In the genomic region with DNA sequence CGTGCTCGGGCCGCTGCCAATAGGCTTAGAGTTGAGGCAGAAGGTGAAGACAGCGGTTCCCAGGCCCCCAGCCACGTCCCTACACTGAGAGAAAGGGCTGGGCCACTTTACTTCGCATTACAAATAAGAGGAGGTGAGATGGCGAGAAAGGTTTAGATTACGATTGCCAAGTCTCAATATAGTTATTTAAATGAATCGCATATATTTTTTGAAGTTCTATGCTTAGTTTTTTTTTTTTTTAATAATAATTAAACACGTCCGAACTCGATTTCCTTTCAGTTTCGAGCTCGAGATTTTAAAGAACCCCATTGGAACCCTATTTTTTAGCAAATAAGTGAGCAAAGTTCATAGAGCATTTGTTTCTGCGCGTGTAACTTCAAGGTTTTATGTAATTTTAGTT, we compare ENCODE assay signal across 1 fruit fly cellular context.
TF ChIP-seq lines count a peak whose summit lies in the region.

No protein-coding gene starts in this region.

TF ChIP-seq in whole organism, embryonic, 481 proteins besides CTCF, POLR2A, EP300 and RAD21 (continued from another document and continues in another):
- TF ChIP-seq CG13287 (GFP tag; IDR thresholded peaks at IDR 0.05; lab: Robert Waterston, UW; ENCODE audit: partially characterized antibody), result no peak
- no peak for TF ChIP-seq h (optimal IDR thresholded peaks at IDR 0.05; lab: Kevin White, UChicago)
- no peak for TF ChIP-seq aop (GFP tag; IDR thresholded peaks at IDR 0.05; lab: Robert Waterston, UW)
- no peak for TF ChIP-seq YL-1 (GFP tag; optimal IDR thresholded peaks at IDR 0.05; lab: Kevin White, UChicago)
- peak; percentile 5 for TF ChIP-seq sug (tag; optimal IDR thresholded peaks at IDR 0.05; lab: Kevin White, UChicago)
- TF ChIP-seq CG7271 (tag; optimal IDR thresholded peaks at IDR 0.05; lab: Kevin White, UChicago), result no peak
- TF ChIP-seq Lpt (GFP tag; optimal IDR thresholded peaks at IDR 0.05; lab: Kevin White, UChicago), result no peak
- no peak for TF ChIP-seq CG11398 (GFP tag; optimal IDR thresholded peaks at IDR 0.05; lab: Kevin White, UChicago)
- TF ChIP-seq z (GFP tag; IDR thresholded peaks at IDR 0.05; lab: Robert Waterston, UW), result no peak
- no peak for TF ChIP-seq prd (optimal IDR thresholded peaks at IDR 0.05; lab: Kevin White, UChicago)
- TF ChIP-seq prd (GFP tag; IDR thresholded peaks at IDR 0.05; lab: Robert Waterston, UW), result peak; percentile 54; the same call in 1 of the 3 replicates
- peak; percentile 57 for TF ChIP-seq Sox100B (GFP tag; optimal IDR thresholded peaks at IDR 0.05; lab: Kevin White, UChicago)
- TF ChIP-seq gem (tag; optimal IDR thresholded peaks at IDR 0.05; lab: Kevin White, UChicago), result peak; percentile 68
- no peak for TF ChIP-seq CG11696 (GFP tag; IDR thresholded peaks at IDR 0.05; lab: Robert Waterston, UW)
- TF ChIP-seq Bdp1 (GFP tag; optimal IDR thresholded peaks at IDR 0.05; lab: Kevin White, UChicago), result peak; percentile 9
- TF ChIP-seq odd (GFP tag; optimal IDR thresholded peaks at IDR 0.05; lab: Kevin White, UChicago), result peak; percentile 23
- no peak for TF ChIP-seq CG15696 (tag; optimal IDR thresholded peaks at IDR 0.05; lab: Kevin White, UChicago)
- TF ChIP-seq gro (GFP tag; optimal IDR thresholded peaks at IDR 0.05; lab: Kevin White, UChicago), result no peak
- peak; percentile 56 for TF ChIP-seq Oli (tag; optimal IDR thresholded peaks at IDR 0.05; lab: Kevin White, UChicago)
- no peak for TF ChIP-seq CG9215 (GFP tag; IDR thresholded peaks at IDR 0.05; lab: Robert Waterston, UW)
- peak; percentile 41 for TF ChIP-seq PHDP (tag; optimal IDR thresholded peaks at IDR 0.05; lab: Kevin White, UChicago)
- no peak for TF ChIP-seq fu2 (GFP tag; optimal IDR thresholded peaks at IDR 0.05; lab: Kevin White, UChicago)
- TF ChIP-seq CG7987 (GFP tag; optimal IDR thresholded peaks at IDR 0.05; lab: Kevin White, UChicago), result no peak
- peak; percentile 46 for TF ChIP-seq E2f1 (GFP tag; IDR thresholded peaks at IDR 0.05; lab: Robert Waterston, UW)
- peak; percentile 55 for TF ChIP-seq sisA (GFP tag; IDR thresholded peaks at IDR 0.05; lab: Robert Waterston, UW)
- TF ChIP-seq CG17328 (GFP tag; IDR thresholded peaks at IDR 0.05; lab: Robert Waterston, UW), result peak; percentile 36; the same call in 1 of the 2 replicates
- no peak for TF ChIP-seq Ets97D (GFP tag; optimal IDR thresholded peaks at IDR 0.05; lab: Kevin White, UChicago)
- TF ChIP-seq shn (GFP tag; optimal IDR thresholded peaks at IDR 0.05; lab: Kevin White, UChicago), result peak; percentile 9
- TF ChIP-seq sd (tag; optimal IDR thresholded peaks at IDR 0.05; lab: Kevin White, UChicago), result no peak
- TF ChIP-seq zf30C (GFP tag; optimal IDR thresholded peaks at IDR 0.05; lab: Kevin White, UChicago), result peak; percentile 30
- peak; percentile 39; the same call in 1 of the 3 replicates for TF ChIP-seq zfh1 (GFP tag; IDR thresholded peaks at IDR 0.05; lab: Robert Waterston, UW)
- no peak for TF ChIP-seq ftz-f1 (GFP tag; optimal IDR thresholded peaks at IDR 0.05; lab: Kevin White, UChicago)
- no peak for TF ChIP-seq sna (GFP tag; IDR thresholded peaks at IDR 0.05; lab: Robert Waterston, UW; ENCODE audit: partially characterized antibody)
- TF ChIP-seq gcm (GFP tag; optimal IDR thresholded peaks at IDR 0.05; lab: Kevin White, UChicago), result no peak
- peak; percentile 18 to 45 for TF ChIP-seq Pdp1 (GFP tag; optimal IDR thresholded peaks at IDR 0.05; lab: Kevin White, UChicago)
- no peak for TF ChIP-seq CG8281 (tag; optimal IDR thresholded peaks at IDR 0.05; lab: Kevin White, UChicago)
- TF ChIP-seq jumu (GFP tag; optimal IDR thresholded peaks at IDR 0.05; lab: Kevin White, UChicago), result no peak
- no peak for TF ChIP-seq hb (GFP tag; IDR thresholded peaks at IDR 0.05; lab: Robert Waterston, UW; ENCODE audit: partially characterized antibody)
- peak; percentile 87 for TF ChIP-seq Med (GFP tag; lab: Kevin White, UChicago)
- no peak for TF ChIP-seq dimm (GFP tag; IDR thresholded peaks at IDR 0.05; lab: Robert Waterston, UW)
- TF ChIP-seq abd-A (tag; optimal IDR thresholded peaks at IDR 0.05; lab: Kevin White, UChicago), result no peak
- peak; percentile 62 for TF ChIP-seq CG2678 (tag; optimal IDR thresholded peaks at IDR 0.05; lab: Kevin White, UChicago)
- TF ChIP-seq tll (GFP tag; optimal IDR thresholded peaks at IDR 0.05; lab: Kevin White, UChicago), result no peak
- peak; percentile 10 for TF ChIP-seq BtbVII (GFP tag; optimal IDR thresholded peaks at IDR 0.05; lab: Kevin White, UChicago)
- TF ChIP-seq Asciz (GFP tag; optimal IDR thresholded peaks at IDR 0.05; lab: Kevin White, UChicago), result no peak
- peak; percentile 49 for TF ChIP-seq CG10979 (tag; optimal IDR thresholded peaks at IDR 0.05; lab: Kevin White, UChicago)
- no peak for TF ChIP-seq Adf1 (GFP tag; IDR thresholded peaks at IDR 0.05; lab: Robert Waterston, UW)
- no peak for TF ChIP-seq D (optimal IDR thresholded peaks at IDR 0.05; lab: Kevin White, UChicago)
- TF ChIP-seq D (GFP tag; optimal IDR thresholded peaks at IDR 0.05; lab: Kevin White, UChicago), result no peak
- TF ChIP-seq CG14014 (GFP tag; IDR thresholded peaks at IDR 0.05; lab: Robert Waterston, UW), result peak; percentile 6; the same call in 1 of the 2 replicates
- no peak for TF ChIP-seq cas (GFP tag; IDR thresholded peaks at IDR 0.05; lab: Robert Waterston, UW)
- TF ChIP-seq CG13775 (GFP tag; optimal IDR thresholded peaks at IDR 0.05; lab: Kevin White, UChicago), result peak; percentile 5
- peak; percentile 51 for TF ChIP-seq grau (tag; optimal IDR thresholded peaks at IDR 0.05; lab: Kevin White, UChicago)
- TF ChIP-seq amos (GFP tag; IDR thresholded peaks at IDR 0.05; lab: Robert Waterston, UW; ENCODE audit: partially characterized antibody), result no peak
- TF ChIP-seq Mad (GFP tag; optimal IDR thresholded peaks at IDR 0.05; lab: Kevin White, UChicago), result no peak
- no peak for TF ChIP-seq crol (GFP tag; IDR thresholded peaks at IDR 0.05; lab: Robert Waterston, UW)
- TF ChIP-seq CG9609 (GFP tag; optimal IDR thresholded peaks at IDR 0.05; lab: Kevin White, UChicago), result no peak
- TF ChIP-seq Neu2 (GFP tag; optimal IDR thresholded peaks at IDR 0.05; lab: Kevin White, UChicago; ENCODE audit: borderline replicate concordance), result no peak
- no peak for TF ChIP-seq CG8290 (GFP tag; optimal IDR thresholded peaks at IDR 0.05; lab: Kevin White, UChicago)
- TF ChIP-seq CG8290 (tag; optimal IDR thresholded peaks at IDR 0.05; lab: Kevin White, UChicago), result no peak
- TF ChIP-seq Doc3 (GFP tag; IDR thresholded peaks at IDR 0.05; lab: Robert Waterston, UW; ENCODE audit: partially characterized antibody), result no peak
- TF ChIP-seq CG12155 (GFP tag; optimal IDR thresholded peaks at IDR 0.05; lab: Kevin White, UChicago), result peak; percentile 18
- no peak for TF ChIP-seq lov (optimal IDR thresholded peaks at IDR 0.05; lab: Kevin White, UChicago)
- TF ChIP-seq lov (GFP tag; IDR thresholded peaks at IDR 0.05; lab: Robert Waterston, UW), result no peak
- no peak for TF ChIP-seq CG16815 (GFP tag; optimal IDR thresholded peaks at IDR 0.05; lab: Kevin White, UChicago)
- TF ChIP-seq CG12071 (GFP tag; optimal IDR thresholded peaks at IDR 0.05; lab: Kevin White, UChicago), result no peak
- TF ChIP-seq unc-4 (GFP tag; IDR thresholded peaks at IDR 0.05; lab: Robert Waterston, UW; ENCODE audit: partially characterized antibody), result no peak
- no peak for TF ChIP-seq CG7372 (GFP tag; IDR thresholded peaks at IDR 0.05; lab: Robert Waterston, UW)
- no peak for TF ChIP-seq sim (GFP tag; IDR thresholded peaks at IDR 0.05; lab: Robert Waterston, UW)
- TF ChIP-seq oc (tag; optimal IDR thresholded peaks at IDR 0.05; lab: Kevin White, UChicago), result no peak
- TF ChIP-seq Hand (GFP tag; optimal IDR thresholded peaks at IDR 0.05; lab: Kevin White, UChicago), result no peak
- peak; percentile 47 for TF ChIP-seq CG2712 (tag; optimal IDR thresholded peaks at IDR 0.05; lab: Kevin White, UChicago)
- TF ChIP-seq nom (GFP tag; optimal IDR thresholded peaks at IDR 0.05; lab: Kevin White, UChicago), result no peak
- TF ChIP-seq Fer1 (GFP tag; optimal IDR thresholded peaks at IDR 0.05; lab: Kevin White, UChicago), result peak; percentile 47
- TF ChIP-seq CG31365 (tag; optimal IDR thresholded peaks at IDR 0.05; lab: Kevin White, UChicago), result no peak
- TF ChIP-seq Dp (GFP tag; optimal IDR thresholded peaks at IDR 0.05; lab: Kevin White, UChicago), result no peak
- TF ChIP-seq CG11723 (GFP tag; optimal IDR thresholded peaks at IDR 0.05; lab: Kevin White, UChicago), result peak; percentile 3
- TF ChIP-seq Bgb (GFP tag; IDR thresholded peaks at IDR 0.05; lab: Robert Waterston, UW; ENCODE audit: partially characterized antibody), result no peak
- peak; percentile 22 to 61 for TF ChIP-seq dpn (GFP tag; optimal IDR thresholded peaks at IDR 0.05; lab: Kevin White, UChicago)
- no peak for TF ChIP-seq emc (GFP tag; optimal IDR thresholded peaks at IDR 0.05; lab: Kevin White, UChicago)
- TF ChIP-seq CG31224 (GFP tag; IDR thresholded peaks at IDR 0.05; lab: Robert Waterston, UW), result no peak
- TF ChIP-seq TFAM (GFP tag; optimal IDR thresholded peaks at IDR 0.05; lab: Kevin White, UChicago), result no peak
- TF ChIP-seq unpg (GFP tag; optimal IDR thresholded peaks at IDR 0.05; lab: Kevin White, UChicago), result peak; percentile 52
- peak; percentile 27; the same call in 1 of the 2 replicates for TF ChIP-seq esg (GFP tag; conservative IDR thresholded peaks at IDR 0.05; lab: Robert Waterston, UW)
- TF ChIP-seq CG10543 (GFP tag; optimal IDR thresholded peaks at IDR 0.05; lab: Kevin White, UChicago), result peak; percentile 23
- TF ChIP-seq pfk (GFP tag; optimal IDR thresholded peaks at IDR 0.05; lab: Kevin White, UChicago), result no peak
- TF ChIP-seq Scr (GFP tag; IDR thresholded peaks at IDR 0.05; lab: Robert Waterston, UW; ENCODE audit: partially characterized antibody), result no peak
- no peak for TF ChIP-seq BEAF-32 (GFP tag; optimal IDR thresholded peaks at IDR 0.05; lab: Kevin White, UChicago)
- TF ChIP-seq pita (GFP tag; optimal IDR thresholded peaks at IDR 0.05; lab: Kevin White, UChicago), result no peak
- TF ChIP-seq Opbp (GFP tag; IDR thresholded peaks at IDR 0.05; lab: Robert Waterston, UW; ENCODE audit: partially characterized antibody), result no peak
- TF ChIP-seq C15 (GFP tag; IDR thresholded peaks at IDR 0.05; lab: Robert Waterston, UW), result no peak
- TF ChIP-seq gsb-n (tag; optimal IDR thresholded peaks at IDR 0.05; lab: Kevin White, UChicago), result no peak
- TF ChIP-seq az2 (GFP tag; optimal IDR thresholded peaks at IDR 0.05; lab: Kevin White, UChicago), result peak; percentile 55
- TF ChIP-seq CG11085 (GFP tag; IDR thresholded peaks at IDR 0.05; lab: Robert Waterston, UW), result no peak
- no peak for TF ChIP-seq ssp (GFP tag; IDR thresholded peaks at IDR 0.05; lab: Robert Waterston, UW)
- TF ChIP-seq CG16813 (GFP tag; IDR thresholded peaks at IDR 0.05; lab: Robert Waterston, UW; ENCODE audit: partially characterized antibody), result no peak
- no peak for TF ChIP-seq Rx (GFP tag; IDR thresholded peaks at IDR 0.05; lab: Robert Waterston, UW)
- no peak for TF ChIP-seq chinmo (GFP tag; IDR thresholded peaks at IDR 0.05; lab: Robert Waterston, UW; ENCODE audit: partially characterized antibody)
- TF ChIP-seq Sox102F (GFP tag; optimal IDR thresholded peaks at IDR 0.05; lab: Kevin White, UChicago), result peak; percentile 59
- peak; percentile 33; the same call in 1 of the 2 replicates for TF ChIP-seq CG9932 (GFP tag; IDR thresholded peaks at IDR 0.05; lab: Robert Waterston, UW)
- no peak for TF ChIP-seq pho (GFP tag; optimal IDR thresholded peaks at IDR 0.05; lab: Kevin White, UChicago)
- peak; percentile 67 for TF ChIP-seq dmrt99B (tag; optimal IDR thresholded peaks at IDR 0.05; lab: Kevin White, UChicago)
- peak; percentile 64 for TF ChIP-seq CG11504 (tag; optimal IDR thresholded peaks at IDR 0.05; lab: Kevin White, UChicago)
- TF ChIP-seq en (GFP tag; optimal IDR thresholded peaks at IDR 0.05; lab: Kevin White, UChicago), result peak; percentile 14
- no peak for TF ChIP-seq maf-S (GFP tag; optimal IDR thresholded peaks at IDR 0.05; lab: Kevin White, UChicago)
- TF ChIP-seq zen (tag; optimal IDR thresholded peaks at IDR 0.05; lab: Kevin White, UChicago), result no peak
- no peak for TF ChIP-seq Gsc (GFP tag; IDR thresholded peaks at IDR 0.05; lab: Robert Waterston, UW)
- no peak for TF ChIP-seq crp (GFP tag; optimal IDR thresholded peaks at IDR 0.05; lab: Kevin White, UChicago)
- no peak for TF ChIP-seq trh (GFP tag; optimal IDR thresholded peaks at IDR 0.05; lab: Kevin White, UChicago)
- no peak for TF ChIP-seq CG14860 (GFP tag; IDR thresholded peaks at IDR 0.05; lab: Robert Waterston, UW; ENCODE audit: partially characterized antibody)
- TF ChIP-seq row (GFP tag; IDR thresholded peaks at IDR 0.05; lab: Robert Waterston, UW), result peak; percentile 65
- TF ChIP-seq nerfin-1 (tag; optimal IDR thresholded peaks at IDR 0.05; lab: Kevin White, UChicago), result no peak
- peak; percentile 49 for TF ChIP-seq HHEX (GFP tag; optimal IDR thresholded peaks at IDR 0.05; lab: Kevin White, UChicago)
- no peak for TF ChIP-seq CG8478 (optimal IDR thresholded peaks at IDR 0.05; lab: Kevin White, UChicago)
- TF ChIP-seq btn (GFP tag; optimal IDR thresholded peaks at IDR 0.05; lab: Kevin White, UChicago), result no peak
- no peak for TF ChIP-seq HmgZ (tag; optimal IDR thresholded peaks at IDR 0.05; lab: Kevin White, UChicago)
- TF ChIP-seq CG34422 (GFP tag; IDR thresholded peaks at IDR 0.05; lab: Robert Waterston, UW), result peak; percentile 58; the same call in 1 of the 3 replicates
- peak; percentile 9 for TF ChIP-seq CG3407 (GFP tag; optimal IDR thresholded peaks at IDR 0.05; lab: Kevin White, UChicago)
- no peak; the same call in 1 of the 2 replicates for TF ChIP-seq CG14441 (GFP tag; IDR thresholded peaks at IDR 0.05; lab: Robert Waterston, UW)
- TF ChIP-seq tgo (GFP tag; IDR thresholded peaks at IDR 0.05; lab: Robert Waterston, UW), result peak; percentile 33; the same call in 1 of the 3 replicates
- no peak for TF ChIP-seq CG6654 (GFP tag; optimal IDR thresholded peaks at IDR 0.05; lab: Kevin White, UChicago)
- TF ChIP-seq rib (GFP tag; IDR thresholded peaks at IDR 0.05; lab: Robert Waterston, UW), result no peak
- TF ChIP-seq CG31388 (GFP tag; optimal IDR thresholded peaks at IDR 0.05; lab: Kevin White, UChicago), result no peak
- TF ChIP-seq tap (tag; optimal IDR thresholded peaks at IDR 0.05; lab: Kevin White, UChicago), result no peak
- no peak for TF ChIP-seq CG15514 (GFP tag; optimal IDR thresholded peaks at IDR 0.05; lab: Kevin White, UChicago)
- TF ChIP-seq CG17568 (GFP tag; optimal IDR thresholded peaks at IDR 0.05; lab: Kevin White, UChicago), result no peak
- TF ChIP-seq CG1647 (GFP tag; optimal IDR thresholded peaks at IDR 0.05; lab: Kevin White, UChicago), result no peak
- 0 out of 2 replicates have a peak, but pooled peaks have one; percentile 33 for TF ChIP-seq stc (GFP tag; IDR thresholded peaks at IDR 0.05; lab: Robert Waterston, UW)
- no peak for TF ChIP-seq B-H2 (GFP tag; optimal IDR thresholded peaks at IDR 0.05; lab: Kevin White, UChicago)
- no peak for TF ChIP-seq CG10654 (GFP tag; optimal IDR thresholded peaks at IDR 0.05; lab: Kevin White, UChicago)
